Worm (Caenorhabditis elegans) whole organism, early embryonic: ENCODE measurements around the gene clec-219.

Source experiments
- B0310.2 ChIP-seq: sonication (generic microtip); optimal IDR thresholded peaks from 2 replicates; lab custom pipeline; 2016; ENCODE audit warnings: mild to moderate bottlenecking, missing genetic modification characterization, missing compliant biosample characterization
- F13C5.2 ChIP-seq: sonication (generic microtip); optimal IDR thresholded peaks from 2 replicates; lab custom pipeline; 2017; ENCODE audit warnings: mild to moderate bottlenecking, missing genetic modification characterization, inconsistent platforms, missing compliant biosample characterization
- aly-1 ChIP-seq: sonication (generic microtip); optimal IDR thresholded peaks from 2 replicates; lab custom pipeline; 2016; ENCODE audit warnings: missing genetic modification characterization, missing compliant biosample characterization
- ama-1 ChIP-seq: fragments of 150-350 bp; optimal IDR thresholded peaks from 2 replicates; lab custom pipeline; 2014
- ceh-13 ChIP-seq: fragments of 200-800 bp; sonication (Bioruptor generic); optimal IDR thresholded peaks from 2 replicates; lab custom pipeline; 2018; ENCODE audit warnings: mild to moderate bottlenecking, missing genetic modification characterization, missing compliant biosample characterization
- ets-7 ChIP-seq: sonication (generic microtip); optimal IDR thresholded peaks from 2 replicates; lab custom pipeline; 2016; ENCODE audit warnings: missing genotype, missing genetic modification characterization, missing compliant biosample characterization
- flt-1 ChIP-seq: fragments of 200-800 bp; sonication (Bioruptor generic); IDR thresholded peaks from 2 replicates; pipeline ENCODE4 v1.3.6; 2022; ENCODE audit warnings: missing genetic modification characterization, missing compliant biosample characterization
- hmg-4 ChIP-seq: fragments of 200-800 bp; sonication (Bioruptor generic); optimal IDR thresholded peaks from 2 replicates; lab custom pipeline; 2018; ENCODE audit warnings: mild to moderate bottlenecking, missing genetic modification characterization, missing compliant biosample characterization
- hnd-1 ChIP-seq: sonication (generic microtip); optimal IDR thresholded peaks from 2 replicates; lab custom pipeline; 2016; ENCODE audit warnings: missing genetic modification characterization, missing compliant biosample characterization
- pes-1 ChIP-seq: fragments of 200-800 bp; sonication (Bioruptor generic); IDR thresholded peaks from 2 replicates; pipeline ENCODE4 v1.3.6; 2022; ENCODE audit warnings: missing genetic modification reagents, missing genetic modification characterization, missing compliant biosample characterization
- sea-1 ChIP-seq: fragments of 200-800 bp; sonication (Bioruptor generic); conservative IDR thresholded peaks from 2 replicates; pipeline ENCODE4 v1.3.6; 2022; ENCODE audit warnings: missing genetic modification characterization, missing compliant biosample characterization
- tbx-37 ChIP-seq: fragments of 200-800 bp; sonication (Bioruptor generic); conservative IDR thresholded peaks from 2 replicates; pipeline ENCODE4 v1.3.6; 2022; ENCODE audit warnings: missing genetic modification reagents, missing genetic modification characterization, missing compliant biosample characterization
- tra-4 ChIP-seq: sonication (generic microtip); optimal IDR thresholded peaks from 2 replicates; lab custom pipeline; 2017; ENCODE audit warnings: missing genetic modification characterization, missing compliant biosample characterization

ce11 chrV:8358702-8359101, 40.5 kb downstream of the clec-219 start:
- TF ChIP-seq sea-1 (GFP tag; lab: Robert Waterston, UW): no peak
- TF ChIP-seq flt-1 (GFP tag; lab: Robert Waterston, UW): no peak
- TF ChIP-seq F13C5.2 (tag; lab: Kevin White, UChicago): no peak
- no peak for TF ChIP-seq ceh-13 (GFP tag; lab: Kevin White, UChicago)
- no peak for TF ChIP-seq ama-1 (lab: Kevin White, UChicago)
- TF ChIP-seq hmg-4 (GFP tag; lab: Kevin White, UChicago): no peak
- no peak for TF ChIP-seq B0310.2 (tag; lab: Kevin White, UChicago)
- TF ChIP-seq tra-4 (tag; lab: Kevin White, UChicago): no peak
- no peak for TF ChIP-seq hnd-1
- no peak for TF ChIP-seq ets-7 (tag; lab: Kevin White, UChicago)
- no peak for TF ChIP-seq pes-1 (GFP tag; lab: Robert Waterston, UW)
- TF ChIP-seq aly-1 (tag; lab: Kevin White, UChicago): no peak
- TF ChIP-seq tbx-37: no peak
